Worm (Caenorhabditis elegans): ENCODE results near the gene rbm-34.
A peak's percentile ranks its signal among the peaks of the same experiment; 100 is the strongest.

DNA sequence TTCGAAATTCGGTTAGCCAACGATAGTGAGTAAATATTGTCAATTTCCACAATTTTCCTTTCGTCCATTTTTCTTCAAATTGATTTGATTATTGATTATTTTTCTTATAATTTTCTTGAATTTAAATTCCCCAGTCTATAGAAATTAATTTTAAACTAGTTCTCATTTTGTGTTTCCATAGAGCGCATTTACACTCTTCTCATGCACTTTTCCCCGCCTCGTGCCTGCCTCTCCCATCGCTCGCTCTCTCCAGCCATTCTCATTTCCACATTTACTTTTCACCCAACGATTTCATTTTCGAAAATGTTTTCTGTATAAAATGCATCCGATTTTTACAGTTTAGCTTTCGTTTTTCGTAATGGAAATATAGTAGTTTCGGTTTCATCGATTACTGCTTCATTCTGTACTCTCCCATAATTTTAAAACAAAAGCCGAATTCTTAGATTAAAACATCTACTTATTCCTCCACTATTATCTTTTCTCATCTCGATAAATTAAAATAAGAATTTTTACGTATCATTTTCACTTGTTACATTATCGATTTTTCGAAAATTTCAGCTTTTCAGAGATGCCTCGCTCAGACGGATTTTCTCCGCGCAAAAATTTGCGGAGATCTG is 6.2 kb upstream of the rbm-34 start, which contains the start of gene lex-1:
- no peak for TF ChIP-seq ama-1 (optimal IDR thresholded peaks at IDR 0.05)
- TF ChIP-seq lin-35 (GFP tag; optimal IDR thresholded peaks at IDR 0.05) = peak; percentile 80 to 92
- peak; percentile 61 to 86 (median 80) for TF ChIP-seq dpl-1 (GFP tag; optimal IDR thresholded peaks at IDR 0.05)
- no peak for TF ChIP-seq egl-27 (tag; optimal IDR thresholded peaks at IDR 0.05)
- TF ChIP-seq nhr-90 (tag; optimal IDR thresholded peaks at IDR 0.05; ENCODE audit: poor library complexity) = no peak
- TF ChIP-seq pqm-1 (tag; optimal IDR thresholded peaks at IDR 0.05) = no peak
- no peak for TF ChIP-seq nhr-12 (tag; optimal IDR thresholded peaks at IDR 0.05)
- no peak for TF ChIP-seq efl-3 (GFP tag; optimal IDR thresholded peaks at IDR 0.05)
- no peak for TF ChIP-seq ztf-11 (tag; optimal IDR thresholded peaks at IDR 0.05)
- no peak for TF ChIP-seq ceh-90 (tag; optimal IDR thresholded peaks at IDR 0.05)
- no peak for TF ChIP-seq unc-62 (GFP tag; optimal IDR thresholded peaks at IDR 0.05)
- TF ChIP-seq lin-39 (tag; optimal IDR thresholded peaks at IDR 0.05) = no peak
- TF ChIP-seq nhr-47 (tag; optimal IDR thresholded peaks at IDR 0.05) = peak; percentile 6
- TF ChIP-seq ces-1 (GFP tag; optimal IDR thresholded peaks at IDR 0.05) = no peak

All from whole organism, L1 larva.